Fruit fly (Drosophila melanogaster): ENCODE data around the gene SPE.

dm6 chr3R:23729066-23729465 is 43.0 kb downstream of the SPE start:
- TF ChIP-seq lmd (GFP tag; IDR thresholded peaks at IDR 0.05) (no peak), pnt (GFP tag; optimal IDR thresholded peaks at IDR 0.05) (no peak), hth (optimal IDR thresholded peaks at IDR 0.05) (no peak), dysf (GFP tag; IDR thresholded peaks at IDR 0.05) (no peak), h (optimal IDR thresholded peaks at IDR 0.05) (no peak), Abd-B (GFP tag; optimal IDR thresholded peaks at IDR 0.05) (no peak), Ets97D (GFP tag; optimal IDR thresholded peaks at IDR 0.05) (no peak), Sox100B (GFP tag; optimal IDR thresholded peaks at IDR 0.05) (no peak), CG12391 (tag; optimal IDR thresholded peaks at IDR 0.05) (no peak), CG31388 (GFP tag; optimal IDR thresholded peaks at IDR 0.05) (no peak), salm (tag; optimal IDR thresholded peaks at IDR 0.05) (no peak), ssp (GFP tag; IDR thresholded peaks at IDR 0.05) (no peak)
